Fruit fly (Drosophila melanogaster): ENCODE data around the gene axo.

- TF ChIP-seq CG7045 (GFP tag; optimal IDR thresholded peaks at IDR 0.05) (no peak), CG7101 (tag; optimal IDR thresholded peaks at IDR 0.05) (no peak), cic (GFP tag; optimal IDR thresholded peaks at IDR 0.05) (no peak), bab1 (GFP tag; optimal IDR thresholded peaks at IDR 0.05) (no peak), cnc (optimal IDR thresholded peaks at IDR 0.05) (no peak), CG33017 (tag; optimal IDR thresholded peaks at IDR 0.05) (no peak), pad (GFP tag; optimal IDR thresholded peaks at IDR 0.05) (no peak)
Measured at dm6 chr3L:4634689-4635088, 52.4 kb downstream of the axo start, which contains the start of gene CG13716.

Data from whole organism, adult.